Worm (Caenorhabditis elegans) whole organism, young adult: ENCODE data around the gene nhr-25.

Experiments used
- C06A6.2 ChIP-seq: fragments of 200-800 bp; sonication (Bioruptor generic); conservative IDR thresholded peaks from 2 replicates; pipeline ENCODE4 v1.3.6; 2022; ENCODE audit warnings: missing genetic modification characterization, missing compliant biosample characterization
- F10E7.11 ChIP-seq: sonication (generic microtip); optimal IDR thresholded peaks from 2 replicates; lab custom pipeline; 2017; ENCODE audit warnings: mild to moderate bottlenecking, missing genetic modification characterization, moderate library complexity, missing compliant biosample characterization
- F33H1.4 ChIP-seq: fragments of 200-800 bp; sonication (Bioruptor generic); IDR thresholded peaks from 2 replicates; pipeline ENCODE4 v1.3.6; 2022; ENCODE audit warnings: missing genetic modification reagents, missing genetic modification characterization, missing compliant biosample characterization
- F57C9.4 ChIP-seq: sonication (generic microtip); optimal IDR thresholded peaks from 2 replicates; lab custom pipeline; 2017; ENCODE audit warnings: mild to moderate bottlenecking, missing genetic modification characterization, missing compliant biosample characterization
- K12H6.12 ChIP-seq: fragments of 200-800 bp; sonication (Bioruptor generic); optimal IDR thresholded peaks from 2 replicates; lab custom pipeline; 2018; ENCODE audit warnings: mild to moderate bottlenecking, missing genetic modification characterization, missing compliant biosample characterization
- Y53F4B.3 ChIP-seq: fragments of 200-800 bp; sonication (Bioruptor generic); IDR thresholded peaks from 2 replicates; pipeline ENCODE4 v1.3.6; 2022; ENCODE audit warnings: missing genetic modification reagents, missing genetic modification characterization, missing compliant biosample characterization
- ZK185.1 ChIP-seq: sonication (generic microtip); optimal IDR thresholded peaks from 2 replicates; lab custom pipeline; 2016; ENCODE audit warnings: mild to moderate bottlenecking, missing genetic modification characterization, missing compliant biosample characterization; ENCODE audit not compliant: poor library complexity, severe bottlenecking
- akir-1 ChIP-seq: fragments of 200-800 bp; sonication (Bioruptor generic); optimal IDR thresholded peaks from 2 replicates; lab custom pipeline; 2018; ENCODE audit warnings: mild to moderate bottlenecking, missing genetic modification characterization, moderate library complexity, missing compliant biosample characterization
- ama-1 ChIP-seq, 3 experiments: fragments of 150-350 bp in 1 of 3; sonication (generic microtip) in 2 of 3; optimal IDR thresholded peaks; 2 replicates each; lab custom pipeline; 2014 to 2018; ENCODE audit warnings: missing biosample characterization in 2 of 3, missing genetic modification characterization in 2 of 3, missing genetic modification reagents in 2 of 3
- aptf-2 ChIP-seq: fragments of 200-800 bp; sonication (Bioruptor generic); conservative IDR thresholded peaks from 2 replicates; pipeline ENCODE4 v1.3.6; 2022; ENCODE audit warnings: missing genetic modification reagents, missing genetic modification characterization, missing compliant biosample characterization
- atf-7 ChIP-seq: sonication (generic microtip); optimal IDR thresholded peaks from 2 replicates; lab custom pipeline; 2017; ENCODE audit warnings: mild to moderate bottlenecking, missing genetic modification characterization, missing compliant biosample characterization
- athp-1 ChIP-seq: sonication (generic microtip); optimal IDR thresholded peaks from 2 replicates; lab custom pipeline; 2017; ENCODE audit warnings: mild to moderate bottlenecking, missing genetic modification characterization, missing compliant biosample characterization
- bed-1 ChIP-seq: fragments of 200-800 bp; sonication (Bioruptor generic); IDR thresholded peaks from 2 replicates; pipeline ENCODE4 v1.3.6; 2022; ENCODE audit warnings: missing genetic modification reagents, missing genetic modification characterization, missing compliant biosample characterization
- ceh-100 ChIP-seq: fragments of 200-800 bp; sonication (Bioruptor generic); IDR thresholded peaks from 2 replicates; pipeline ENCODE4 v1.3.6; 2022; ENCODE audit warnings: missing genetic modification reagents, missing genetic modification characterization, missing compliant biosample characterization
- ceh-27 ChIP-seq: fragments of 200-800 bp; sonication (Bioruptor generic); optimal IDR thresholded peaks from 2 replicates; lab custom pipeline; 2018; ENCODE audit warnings: mild to moderate bottlenecking, missing genetic modification characterization, moderate library complexity, missing compliant biosample characterization
- ceh-58 ChIP-seq: fragments of 200-800 bp; sonication (Bioruptor generic); IDR thresholded peaks from 2 replicates; pipeline ENCODE4 v1.3.6; 2022; ENCODE audit warnings: missing genetic modification characterization, missing compliant biosample characterization
- ceh-79 ChIP-seq: sonication (generic microtip); optimal IDR thresholded peaks from 2 replicates; lab custom pipeline; 2017; ENCODE audit warnings: mild to moderate bottlenecking, missing genetic modification characterization, missing compliant biosample characterization
- ceh-91 ChIP-seq: fragments of 200-800 bp; sonication (Bioruptor generic); IDR thresholded peaks from 2 replicates; pipeline ENCODE4 v1.3.6; 2022; ENCODE audit warnings: missing genetic modification reagents, missing genetic modification characterization, missing compliant biosample characterization
- die-1 ChIP-seq: sonication (generic microtip); optimal IDR thresholded peaks from 2 replicates; lab custom pipeline; 2016; ENCODE audit warnings: missing genotype, mild to moderate bottlenecking, missing genetic modification characterization, missing compliant biosample characterization
- dpl-1 ChIP-seq: fragments of 150-350 bp; optimal IDR thresholded peaks from 2 replicates; lab custom pipeline; 2014; ENCODE audit warnings: missing biosample characterization, missing genetic modification reagents, missing genetic modification characterization
- fkh-3 ChIP-seq: sonication (generic microtip); optimal IDR thresholded peaks from 2 replicates; lab custom pipeline; 2016; ENCODE audit warnings: mild to moderate bottlenecking, missing genetic modification characterization, missing compliant biosample characterization
- him-1 ChIP-seq: sonication (generic microtip); optimal IDR thresholded peaks from 2 replicates; lab custom pipeline; 2016; ENCODE audit warnings: missing genotype, missing genetic modification reagents, missing genetic modification characterization, missing compliant biosample characterization
- hmg-1.2 ChIP-seq: fragments of 200-800 bp; sonication (Bioruptor generic); IDR thresholded peaks from 2 replicates; pipeline ENCODE4 v1.3.6; 2022; ENCODE audit warnings: missing genetic modification reagents, missing genetic modification characterization, missing compliant biosample characterization
- lag-1 ChIP-seq: fragments of 200-800 bp; sonication (Bioruptor generic); IDR thresholded peaks from 2 replicates; pipeline ENCODE4 v1.3.6; 2022; ENCODE audit warnings: missing genetic modification reagents, missing genetic modification characterization, missing compliant biosample characterization
- let-526 ChIP-seq: fragments of 200-800 bp; sonication (Bioruptor generic); IDR thresholded peaks from 2 replicates; pipeline ENCODE4 v1.3.6; 2022; ENCODE audit warnings: missing genetic modification reagents, missing genetic modification characterization, missing compliant biosample characterization
- lin-40 ChIP-seq: sonication (generic microtip); optimal IDR thresholded peaks from 2 replicates; lab custom pipeline; 2016; ENCODE audit warnings: missing genetic modification characterization, mild to moderate bottlenecking, missing compliant biosample characterization, missing genotype, missing genetic modification reagents
- lsl-1 ChIP-seq: fragments of 200-800 bp; sonication (Bioruptor generic); optimal IDR thresholded peaks from 2 replicates; lab custom pipeline; 2018; ENCODE audit warnings: mild to moderate bottlenecking, missing genetic modification characterization, moderate library complexity, missing compliant biosample characterization
- mel-28 ChIP-seq: sonication (generic microtip); optimal IDR thresholded peaks from 2 replicates; lab custom pipeline; 2016; ENCODE audit warnings: borderline replicate concordance, mild to moderate bottlenecking, missing genetic modification characterization, missing compliant biosample characterization
- mxl-1 ChIP-seq: sonication (generic microtip); optimal IDR thresholded peaks from 2 replicates; lab custom pipeline; 2016; ENCODE audit warnings: missing genetic modification characterization, missing compliant biosample characterization
- nfyb-1 ChIP-seq: fragments of 200-800 bp; sonication (Bioruptor generic); IDR thresholded peaks from 2 replicates; pipeline ENCODE4 v1.3.6; 2022; ENCODE audit warnings: missing genetic modification reagents, missing genetic modification characterization, missing compliant biosample characterization
- nhr-120 ChIP-seq: fragments of 200-800 bp; sonication (Bioruptor generic); IDR thresholded peaks from 2 replicates; pipeline ENCODE4 v1.3.6; 2022; ENCODE audit warnings: missing genetic modification characterization, missing compliant biosample characterization
- nhr-27 ChIP-seq: fragments of 200-800 bp; sonication (Bioruptor generic); optimal IDR thresholded peaks from 2 replicates; lab custom pipeline; 2018; ENCODE audit warnings: mild to moderate bottlenecking, missing genetic modification characterization, moderate library complexity, missing compliant biosample characterization
- nhr-90 ChIP-seq: sonication (generic microtip); optimal IDR thresholded peaks from 2 replicates; lab custom pipeline; 2016; ENCODE audit warnings: missing genotype, mild to moderate bottlenecking, missing genetic modification characterization, missing compliant biosample characterization
- rcor-1 ChIP-seq: fragments of 200-800 bp; sonication (Bioruptor generic); IDR thresholded peaks from 2 replicates; pipeline ENCODE4 v1.3.6; 2022; ENCODE audit warnings: missing genetic modification reagents, missing genetic modification characterization, missing compliant biosample characterization
- repo-1 ChIP-seq: sonication (generic microtip); optimal IDR thresholded peaks from 2 replicates; lab custom pipeline; 2017; ENCODE audit warnings: mild to moderate bottlenecking, missing genetic modification characterization, missing compliant biosample characterization
- rpc-1 ChIP-seq, 2 experiments: fragments of 150-350 bp in 1 of 2; sonication (generic microtip) in 1 of 2; optimal IDR thresholded peaks; 2 replicates each; lab custom pipeline; 2014 to 2018; ENCODE audit warnings: missing biosample characterization in 1 of 2, missing genetic modification characterization in 1 of 2, missing genetic modification reagents in 1 of 2, missing genotype in 1 of 2
- sdz-38 ChIP-seq: sonication (generic microtip); optimal IDR thresholded peaks from 2 replicates; lab custom pipeline; 2016; ENCODE audit warnings: missing genotype, missing genetic modification characterization, missing compliant biosample characterization
- snpc-4 ChIP-seq, 5 experiments: fragments of 150-350 bp in 1 of 5; sonication (generic microtip) in 4 of 5; optimal IDR thresholded peaks; 2 replicates each; lab custom pipeline; 2014 to 2018; ENCODE audit warnings: missing genetic modification characterization in 5 of 5, missing biosample characterization in 3 of 5, antibody characterized with exemption in 2 of 5, mild to moderate bottlenecking in 2 of 5, missing compliant biosample characterization in 2 of 5, missing genotype in 2 of 5, moderate library complexity in 2 of 5, missing genetic modification reagents in 1 of 5
- sptf-2 ChIP-seq: fragments of 200-800 bp; sonication (Bioruptor generic); optimal IDR thresholded peaks from 2 replicates; lab custom pipeline; 2018; ENCODE audit warnings: mild to moderate bottlenecking, missing genetic modification characterization, missing compliant biosample characterization
- tbp1 ChIP-seq: fragments of 200-800 bp; sonication (Bioruptor generic); optimal IDR thresholded peaks from 2 replicates; lab custom pipeline; 2018; ENCODE audit warnings: mild to moderate bottlenecking, missing genetic modification characterization, missing compliant biosample characterization
- ztf-6 ChIP-seq: fragments of 200-800 bp; sonication (Bioruptor generic); IDR thresholded peaks from 2 replicates; pipeline ENCODE4 v1.3.6; 2022; ENCODE audit warnings: missing genetic modification reagents, missing genetic modification characterization, missing compliant biosample characterization

Gene nhr-25

DNA sequence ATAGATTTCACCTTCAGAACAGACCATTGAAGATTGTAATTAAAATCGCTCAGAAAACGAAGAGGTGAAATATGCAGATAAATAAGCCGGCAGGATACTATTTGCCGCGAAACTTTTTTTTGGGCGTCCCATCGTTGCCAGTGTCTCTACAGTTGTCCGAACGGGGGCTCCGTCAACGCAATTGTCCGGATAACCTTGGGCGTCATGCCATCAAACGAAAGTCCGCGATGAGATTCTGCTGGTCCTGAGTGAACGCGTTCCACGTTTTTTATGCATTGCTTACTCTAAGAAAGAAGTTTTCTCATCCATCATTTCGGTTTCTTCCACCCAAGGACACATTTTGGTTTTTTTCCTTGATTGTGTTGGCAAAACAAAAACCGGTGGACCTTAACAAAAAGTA lies 7.5 kb upstream of the nhr-25 start:
- TF ChIP-seq F10E7.11 (tag; lab: Kevin White, UChicago) (no peak), hmg-1.2 (GFP tag; lab: Robert Waterston, UW) (no peak), nhr-27 (tag; lab: Kevin White, UChicago) (no peak), rpc-1 (optimal IDR thresholded peaks at IDR 0.05; lab: Kevin White, UChicago) (no peak), rpc-1 (tag; optimal IDR thresholded peaks at IDR 0.05; lab: Kevin White, UChicago) (no peak), sdz-38 (no peak), K12H6.12 (tag; lab: Kevin White, UChicago) (no peak), ceh-79 (tag; lab: Kevin White, UChicago) (no peak), let-526 (GFP tag; lab: Robert Waterston, UW) (no peak), aptf-2 (no peak), ceh-27 (GFP tag; lab: Kevin White, UChicago) (no peak), fkh-3 (tag; lab: Kevin White, UChicago) (no peak), lsl-1 (no peak), dpl-1 (GFP tag; lab: Kevin White, UChicago) (no peak), F33H1.4 (no peak), nhr-120 (GFP tag; lab: Robert Waterston, UW) (no peak), ZK185.1 (no peak), die-1 (tag; lab: Kevin White, UChicago) (no peak), athp-1 (tag; lab: Kevin White, UChicago) (no peak), him-1 (no peak)

DNA sequence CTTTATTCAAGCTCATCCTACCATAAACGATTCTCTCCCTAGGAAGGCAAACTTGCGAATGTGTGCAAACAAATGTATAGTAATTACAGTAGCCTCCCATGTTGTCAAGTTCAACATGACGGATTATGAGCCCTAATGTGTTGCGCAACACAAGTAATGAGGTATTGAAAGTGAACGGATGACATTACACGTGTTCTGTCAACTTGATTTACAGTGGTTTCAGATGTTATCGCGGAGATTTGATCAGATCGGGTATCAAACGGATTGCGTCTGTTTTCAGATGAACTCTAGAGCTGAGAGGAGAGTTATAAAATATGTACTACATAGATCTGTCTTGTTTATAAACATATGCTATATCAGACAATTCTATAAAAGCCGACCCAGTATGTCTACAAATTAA lies 6.0 kb upstream of the nhr-25 start:
- TF ChIP-seq snpc-4 (GFP tag; optimal IDR thresholded peaks at IDR 0.05; lab: Kevin White, UChicago) (no peak), snpc-4 (tag; optimal IDR thresholded peaks at IDR 0.05; lab: Kevin White, UChicago) (no peak), mel-28 (tag; lab: Kevin White, UChicago) (no peak), tbp1 (GFP tag; lab: Kevin White, UChicago) (no peak), C06A6.2 (GFP tag; lab: Robert Waterston, UW) (no peak), lin-40 (tag; lab: Kevin White, UChicago) (no peak), lag-1 (GFP tag; lab: Robert Waterston, UW) (no peak), bed-1 (GFP tag; lab: Robert Waterston, UW) (no peak), mxl-1 (tag; lab: Kevin White, UChicago) (no peak)

DNA sequence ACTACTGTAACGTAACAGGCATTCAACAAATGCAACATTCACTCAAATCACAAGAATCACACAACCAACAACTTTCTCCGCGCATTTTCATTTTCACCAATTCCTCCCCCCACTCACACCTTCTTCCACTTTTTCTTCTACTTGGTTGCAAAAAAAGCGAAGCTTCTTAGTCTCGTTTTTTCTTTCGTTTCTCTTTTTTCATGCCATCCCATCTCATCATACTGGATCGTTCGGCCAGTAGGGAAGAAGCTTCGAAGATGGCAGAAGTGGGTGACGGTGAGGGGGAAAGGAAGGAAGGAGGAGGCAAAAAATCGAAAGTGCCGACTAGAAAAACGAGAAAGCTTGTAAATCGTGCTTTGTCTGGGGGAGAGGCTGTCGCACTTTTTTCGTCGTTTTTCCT lies 5.2 kb upstream of the nhr-25 start:
- TF ChIP-seq ceh-100 (GFP tag; lab: Robert Waterston, UW) (no peak), atf-7 (no peak), ceh-58 (GFP tag; lab: Robert Waterston, UW) (no peak), ztf-6 (GFP tag; lab: Robert Waterston, UW) (no peak), F33H1.4 (no peak), F10E7.11 (tag; lab: Kevin White, UChicago) (no peak), ama-1 (optimal IDR thresholded peaks at IDR 0.05; lab: Kevin White, UChicago) (no peak), ama-1 (GFP tag; optimal IDR thresholded peaks at IDR 0.05; lab: Kevin White, UChicago) (no peak)

DNA sequence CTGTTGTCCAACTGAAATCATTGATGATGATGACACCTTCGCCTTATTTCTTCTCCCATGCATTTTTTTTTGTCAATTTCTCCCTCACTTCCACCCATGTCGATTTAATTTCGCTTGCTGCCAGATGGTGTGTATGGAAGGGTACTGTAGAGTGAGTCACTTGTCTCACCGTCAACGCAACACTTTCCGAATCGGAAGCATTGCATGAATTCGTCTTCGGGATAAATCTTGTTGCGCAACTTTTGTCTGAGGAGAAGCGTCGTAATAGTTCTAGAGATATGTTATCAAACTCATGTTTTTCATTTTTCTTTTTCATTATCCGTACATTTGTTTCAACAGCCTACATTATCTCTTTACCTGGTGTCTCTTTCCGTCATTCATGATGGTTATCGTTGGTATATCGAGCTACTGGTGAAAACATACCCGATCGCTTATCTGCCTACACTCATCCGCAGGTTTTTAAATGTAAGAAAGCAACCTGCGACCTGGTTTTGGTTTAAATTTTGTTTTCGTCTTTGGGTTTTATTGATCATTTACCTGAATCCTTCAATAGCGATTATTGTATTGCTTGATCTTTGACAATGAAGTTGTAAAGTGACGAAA lies 3.7 kb upstream of the nhr-25 start:
- TF ChIP-seq akir-1 (GFP tag; lab: Kevin White, UChicago) (no peak), repo-1 (tag; lab: Kevin White, UChicago) (no peak), dpl-1 (GFP tag; lab: Kevin White, UChicago) (no peak), Y53F4B.3 (no peak), nfyb-1 (GFP tag; lab: Robert Waterston, UW) (no peak), lin-40 (tag; lab: Kevin White, UChicago) (no peak), nhr-90 (tag; lab: Kevin White, UChicago) (no peak), ceh-27 (GFP tag; lab: Kevin White, UChicago) (no peak), him-1 (no peak), ztf-6 (GFP tag; lab: Robert Waterston, UW) (no peak), F57C9.4 (tag; lab: Kevin White, UChicago) (no peak), sptf-2 (GFP tag; lab: Kevin White, UChicago) (no peak), rcor-1 (GFP tag; lab: Robert Waterston, UW) (no peak), ceh-91 (GFP tag; lab: Robert Waterston, UW) (no peak), bed-1 (GFP tag; lab: Robert Waterston, UW) (no peak)
